Fruit fly (Drosophila melanogaster) whole organism, embryonic: ENCODE results near the gene CG44037.
A peak's percentile ranks its signal among the peaks of the same experiment; 100 is the strongest.

Experiments
- Atf6 ChIP-seq: fragments of 200-800 bp; sonication (Bioruptor generic); IDR thresholded peaks from 2 replicates; pipeline ENCODE4 v1.3.6; 2022; ENCODE audit warnings: missing biosample characterization, missing genetic modification characterization
- CG10321 ChIP-seq: fragments of 200-800 bp; sonication (Bioruptor generic); IDR thresholded peaks from 2 replicates; pipeline ENCODE4 v1.3.6; 2022; ENCODE audit warnings: missing biosample characterization, missing genetic modification characterization
- CG10654 ChIP-seq: fragments of 200-800 bp; sonication (Bioruptor generic); optimal IDR thresholded peaks from 2 replicates; lab custom pipeline; 2016; ENCODE audit warnings: missing biosample characterization, missing genetic modification characterization
- CG12155 ChIP-seq: fragments of 200-800 bp; sonication (Bioruptor generic); optimal IDR thresholded peaks from 3 replicates; lab custom pipeline; 2016; ENCODE audit warnings: missing biosample characterization, missing genetic modification characterization
- CG12769 ChIP-seq: fragments of 200-800 bp; sonication (Bioruptor generic); optimal IDR thresholded peaks from 2 replicates; lab custom pipeline; 2019; ENCODE audit warnings: missing biosample characterization, mild to moderate bottlenecking, missing genetic modification characterization, moderate library complexity
- CG15696 ChIP-seq: fragments of 200-800 bp; sonication (Bioruptor generic); optimal IDR thresholded peaks from 2 replicates; lab custom pipeline; 2019; ENCODE audit warnings: missing biosample characterization, mild to moderate bottlenecking, missing genetic modification characterization, moderate library complexity
- CG17328 ChIP-seq: fragments of 200-800 bp; sonication (Bioruptor generic); IDR thresholded peaks from 2 replicates; pipeline ENCODE4 v1.3.6; 2022; ENCODE audit warnings: missing biosample characterization, missing genetic modification characterization
- CG1832 ChIP-seq: fragments of 200-800 bp; sonication (Bioruptor generic); optimal IDR thresholded peaks from 2 replicates; lab custom pipeline; 2017; ENCODE audit warnings: missing biosample characterization, mild to moderate bottlenecking, missing genetic modification characterization, inconsistent platforms
- CG2199 ChIP-seq: fragments of 200-800 bp; sonication (Bioruptor generic); IDR thresholded peaks from 3 replicates; pipeline ENCODE4 v1.3.6; 2022; ENCODE audit warnings: missing biosample characterization, missing genetic modification characterization
- CG31224 ChIP-seq: fragments of 200-800 bp; sonication (Bioruptor generic); IDR thresholded peaks from 2 replicates; pipeline ENCODE4 v1.3.6; 2022; ENCODE audit warnings: missing biosample characterization, missing genetic modification characterization
- CG4328 ChIP-seq: fragments of 200-800 bp; sonication (Bioruptor generic); optimal IDR thresholded peaks from 3 replicates; lab custom pipeline; 2017; ENCODE audit warnings: missing biosample characterization, missing genetic modification reagents, missing genetic modification characterization
- CG8359 ChIP-seq: fragments of 200-800 bp; sonication (Bioruptor generic); optimal IDR thresholded peaks from 2 replicates; lab custom pipeline; 2017; ENCODE audit warnings: missing biosample characterization, mild to moderate bottlenecking, missing genetic modification characterization, borderline replicate concordance
- Chrac-16 ChIP-seq: fragments of 200-800 bp; sonication (Bioruptor generic); optimal IDR thresholded peaks from 3 replicates; lab custom pipeline; 2016; ENCODE audit warnings: missing biosample characterization, missing genetic modification characterization
- Dfd ChIP-seq, 2 experiments: fragments of >200 bp; optimal IDR thresholded peaks; 2 replicates each; lab custom pipeline; 2017; ENCODE audit warnings: missing biosample characterization in 2 of 2, missing genetic modification characterization in 2 of 2
- H15 ChIP-seq: fragments of 200-800 bp; sonication (Bioruptor generic); IDR thresholded peaks from 3 replicates; pipeline ENCODE4 v1.3.6; 2022; ENCODE audit warnings: missing biosample characterization, missing genetic modification characterization
- HLH4C ChIP-seq: fragments of 200-800 bp; sonication (Bioruptor generic); IDR thresholded peaks from 3 replicates; pipeline ENCODE4 v1.3.6; 2022; ENCODE audit warnings: missing biosample characterization, missing genetic modification characterization; ENCODE audit not compliant: partially characterized antibody
- Hr3 ChIP-seq: fragments of 200-800 bp; sonication (Bioruptor generic); optimal IDR thresholded peaks from 3 replicates; lab custom pipeline; 2016; ENCODE audit warnings: missing biosample characterization, missing genetic modification characterization
- Jarid2 ChIP-seq: fragments of 200-800 bp; sonication (Bioruptor generic); optimal IDR thresholded peaks from 3 replicates; lab custom pipeline; 2017; ENCODE audit warnings: mild to moderate bottlenecking, missing biosample characterization, missing genetic modification reagents, missing genetic modification characterization
- MESR4 ChIP-seq: fragments of 200-800 bp; sonication (Bioruptor generic); optimal IDR thresholded peaks from 2 replicates; lab custom pipeline; 2018; ENCODE audit warnings: missing biosample characterization, mild to moderate bottlenecking, missing genetic modification characterization, moderate library complexity
- MTF-1 ChIP-seq: fragments of 200-800 bp; sonication (Bioruptor generic); optimal IDR thresholded peaks from 2 replicates; lab custom pipeline; 2018; ENCODE audit warnings: missing biosample characterization, mild to moderate bottlenecking, missing genetic modification characterization, borderline replicate concordance
- Mes4 ChIP-seq: fragments of 200-800 bp; sonication (Bioruptor generic); optimal IDR thresholded peaks from 2 replicates; lab custom pipeline; 2016; ENCODE audit warnings: missing biosample characterization, missing genetic modification characterization
- Mrtf ChIP-seq: fragments of 200-800 bp; sonication (Bioruptor generic); IDR thresholded peaks from 3 replicates; pipeline ENCODE4 v1.3.6; 2022; ENCODE audit warnings: missing biosample characterization, missing genetic modification characterization
- Poxn ChIP-seq: fragments of 200-800 bp; sonication (Bioruptor generic); IDR thresholded peaks from 2 replicates; pipeline ENCODE4 v1.3.6; 2022; ENCODE audit warnings: missing biosample characterization, missing genetic modification characterization
- Tbp ChIP-seq: fragments of >200 bp; optimal IDR thresholded peaks from 2 replicates; lab custom pipeline; 2018; ENCODE audit warnings: missing biosample characterization, missing genetic modification characterization
- Trl ChIP-seq, 3 experiments: fragments of >200 bp in 2 of 3; fragments of 200-800 bp in 1 of 3; sonication (Bioruptor generic) in 1 of 3; optimal IDR thresholded peaks; 2 replicates in 1 of 3; 3 replicates in 2 of 3; lab custom pipeline; 2016 to 2017; ENCODE audit warnings: missing biosample characterization in 1 of 3, missing genetic modification characterization in 1 of 3
- btn ChIP-seq: fragments of 200-800 bp; sonication (Bioruptor generic); optimal IDR thresholded peaks from 2 replicates; lab custom pipeline; 2016; ENCODE audit warnings: missing biosample characterization, missing genetic modification characterization
- cad ChIP-seq: fragments of >200 bp; optimal IDR thresholded peaks from 2 replicates; lab custom pipeline; 2017; ENCODE audit warnings: missing biosample characterization, missing genetic modification characterization
- chinmo ChIP-seq: fragments of 200-800 bp; sonication (Bioruptor generic); IDR thresholded peaks from 4 replicates; pipeline ENCODE4 v1.3.6; 2022; ENCODE audit warnings: missing biosample characterization, missing genetic modification characterization; ENCODE audit not compliant: partially characterized antibody
- dati ChIP-seq: fragments of 200-800 bp; sonication (Bioruptor generic); IDR thresholded peaks from 2 replicates; pipeline ENCODE4 v1.3.6; 2022; ENCODE audit warnings: missing biosample characterization, missing genetic modification characterization
- esg ChIP-seq: fragments of 200-800 bp; sonication (Bioruptor generic); conservative IDR thresholded peaks from 2 replicates; pipeline ENCODE4 v1.3.6; 2022; ENCODE audit warnings: missing biosample characterization, missing genetic modification characterization
- eve ChIP-seq, 2 experiments: fragments of >200 bp; optimal IDR thresholded peaks; 2 replicates each; lab custom pipeline; 2017; ENCODE audit warnings: missing biosample characterization in 2 of 2, missing genetic modification characterization in 2 of 2
- fd3F ChIP-seq: fragments of 200-800 bp; sonication (Bioruptor generic); optimal IDR thresholded peaks from 2 replicates; lab custom pipeline; 2018; ENCODE audit warnings: missing biosample characterization, mild to moderate bottlenecking, missing genetic modification characterization, moderate library complexity
- fru ChIP-seq: fragments of >200 bp; optimal IDR thresholded peaks from 2 replicates; lab custom pipeline; 2017
- gcm2 ChIP-seq: fragments of 200-800 bp; sonication (Bioruptor generic); optimal IDR thresholded peaks from 2 replicates; lab custom pipeline; 2016; ENCODE audit warnings: missing biosample characterization, missing genetic modification characterization
- grn ChIP-seq: fragments of 200-800 bp; sonication (Bioruptor generic); optimal IDR thresholded peaks from 3 replicates; lab custom pipeline; 2017; ENCODE audit warnings: missing biosample characterization, missing genetic modification characterization
- hb ChIP-seq: fragments of 200-800 bp; sonication (Bioruptor generic); IDR thresholded peaks from 3 replicates; pipeline ENCODE4 v1.3.6; 2022; ENCODE audit warnings: missing biosample characterization, missing genetic modification characterization; ENCODE audit not compliant: partially characterized antibody
- jing ChIP-seq: fragments of 200-800 bp; sonication (Bioruptor generic); optimal IDR thresholded peaks from 2 replicates; lab custom pipeline; 2018; ENCODE audit warnings: missing biosample characterization, mild to moderate bottlenecking, missing genetic modification characterization
- nom ChIP-seq: fragments of 200-800 bp; sonication (Bioruptor generic); optimal IDR thresholded peaks from 2 replicates; lab custom pipeline; 2017; ENCODE audit warnings: missing biosample characterization, missing genetic modification characterization, mild to moderate bottlenecking, moderate library complexity, missing genetic modification reagents
- p53 ChIP-seq: fragments of 200-800 bp; sonication (Bioruptor generic); optimal IDR thresholded peaks from 2 replicates; lab custom pipeline; 2016; ENCODE audit warnings: missing biosample characterization, missing genetic modification characterization
- run ChIP-seq: fragments of 200-800 bp; sonication (Bioruptor generic); optimal IDR thresholded peaks from 3 replicates; lab custom pipeline; 2018; ENCODE audit warnings: missing biosample characterization, mild to moderate bottlenecking, missing genetic modification characterization
- sd ChIP-seq: fragments of 200-800 bp; sonication (Bioruptor generic); optimal IDR thresholded peaks from 3 replicates; lab custom pipeline; 2018; ENCODE audit warnings: missing biosample characterization, mild to moderate bottlenecking, missing genetic modification characterization, moderate library complexity
- sens-2 ChIP-seq: fragments of 200-800 bp; sonication (Bioruptor generic); IDR thresholded peaks from 2 replicates; pipeline ENCODE4 v1.3.6; 2022; ENCODE audit warnings: missing biosample characterization, missing genetic modification characterization
- sim ChIP-seq: fragments of 200-800 bp; sonication (Bioruptor generic); IDR thresholded peaks from 2 replicates; pipeline ENCODE4 v1.3.6; 2022; ENCODE audit warnings: missing biosample characterization, missing genetic modification characterization
- slbo ChIP-seq: fragments of 200-800 bp; sonication (Bioruptor generic); IDR thresholded peaks from 2 replicates; pipeline ENCODE4 v1.3.6; 2022; ENCODE audit warnings: missing biosample characterization, missing genetic modification characterization
- trh ChIP-seq: fragments of 200-800 bp; sonication (Bioruptor generic); optimal IDR thresholded peaks from 2 replicates; lab custom pipeline; 2016; ENCODE audit warnings: missing biosample characterization, missing genetic modification characterization
- ttk ChIP-seq: fragments of 200-800 bp; sonication (Bioruptor generic); IDR thresholded peaks from 2 replicates; pipeline ENCODE4 v2.1.2; 2022; ENCODE audit warnings: missing biosample characterization, missing genetic modification characterization
- wdn ChIP-seq: fragments of 200-800 bp; sonication (Bioruptor generic); IDR thresholded peaks from 2 replicates; pipeline ENCODE4 v1.3.6; 2022; ENCODE audit warnings: missing biosample characterization, missing genetic modification characterization
- yki ChIP-seq: fragments of >200 bp; optimal IDR thresholded peaks from 3 replicates; lab custom pipeline; 2018

CG44037 gene

dm6 chr3R:12270590-12270989 is 12.1 kb downstream of the CG44037 start, which contains the start of gene CG17738:
Gene CG17738 (plus strand): TSS chr3R:12270890.
- no peak for TF ChIP-seq CG31224 (GFP tag; lab: Robert Waterston, UW)
- TF ChIP-seq CG12769 (tag; lab: Kevin White, UChicago) = peak; percentile 13
- peak in 1 of 2 experiments; percentile 3 for TF ChIP-seq eve (GFP tag; optimal IDR thresholded peaks at IDR 0.05; lab: Kevin White, UChicago)

- no peak for TF ChIP-seq chinmo (GFP tag; lab: Robert Waterston, UW)
Measured at dm6 chr3R:12272826-12273225, 14.3 kb downstream of the CG44037 start, which contains the start of gene Sfp87B. Gene Sfp87B (plus strand): TSS chr3R:12273126.

DNA sequence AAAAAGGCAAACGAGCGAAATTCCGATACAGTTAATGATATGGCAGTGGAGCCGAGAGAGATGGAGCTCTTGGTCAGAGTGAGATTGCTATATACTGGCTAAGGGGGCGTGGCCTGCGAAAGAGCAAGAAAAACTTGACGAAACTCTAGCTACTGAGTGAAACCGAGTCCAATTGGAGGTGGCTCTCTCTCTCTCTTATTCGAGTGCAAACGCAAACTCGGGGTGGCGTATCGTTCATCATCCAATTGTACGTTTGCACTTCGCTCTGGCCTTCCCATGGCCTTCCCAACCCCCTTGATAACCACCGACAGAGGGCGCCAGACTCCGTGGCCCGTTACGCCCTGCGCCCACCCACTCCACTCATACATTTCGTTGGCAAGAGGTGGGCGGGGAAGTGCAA is 20.5 kb downstream of the CG44037 start:
- TF ChIP-seq Hr3 (GFP tag; lab: Kevin White, UChicago) (no peak), esg (GFP tag; lab: Robert Waterston, UW) (no peak), MESR4 (GFP tag; lab: Kevin White, UChicago) (no peak), CG17328 (no peak), sim (GFP tag; lab: Robert Waterston, UW) (no peak), Dfd (GFP tag; optimal IDR thresholded peaks at IDR 0.05; lab: Kevin White, UChicago) (no peak), Mrtf (GFP tag; lab: Robert Waterston, UW) (no peak), hb (GFP tag; lab: Robert Waterston, UW) (no peak), Jarid2 (GFP tag; lab: Kevin White, UChicago) (peak; percentile 63), sens-2 (GFP tag; lab: Robert Waterston, UW) (no peak), CG10321 (peak; percentile 88), nom (peak; percentile 5), run (tag; lab: Kevin White, UChicago) (no peak), fru (no peak), slbo (no peak), CG2199 (GFP tag; lab: Robert Waterston, UW) (no peak), H15 (GFP tag; lab: Robert Waterston, UW) (no peak), jing (GFP tag; lab: Kevin White, UChicago) (no peak), ttk (GFP tag; lab: Robert Waterston, UW) (no peak), fd3F (no peak), Tbp (GFP tag; lab: Kevin White, UChicago) (no peak), grn (GFP tag; lab: Kevin White, UChicago) (no peak), yki (lab: Kevin White, UChicago) (peak; percentile 44), p53 (GFP tag; lab: Kevin White, UChicago) (no peak), trh (GFP tag; lab: Kevin White, UChicago) (no peak), Chrac-16 (no peak), btn (GFP tag; lab: Kevin White, UChicago) (no peak), cad (GFP tag; lab: Kevin White, UChicago) (no peak), CG4328 (GFP tag; lab: Kevin White, UChicago) (no peak), Mes4 (GFP tag; lab: Kevin White, UChicago) (no peak), CG15696 (tag; lab: Kevin White, UChicago) (no peak), Atf6 (GFP tag; lab: Robert Waterston, UW) (no peak), gcm2 (no peak), MTF-1 (GFP tag; lab: Kevin White, UChicago) (no peak), sd (peak; percentile 29), Poxn (GFP tag; lab: Robert Waterston, UW) (no peak), HLH4C (GFP tag; lab: Robert Waterston, UW) (0 out of 3 replicates have a peak, but pooled peaks have one; percentile 6), Trl (optimal IDR thresholded peaks at IDR 0.05; lab: Kevin White, UChicago) (peak; percentile 80 to 86), Trl (GFP tag; optimal IDR thresholded peaks at IDR 0.05; lab: Kevin White, UChicago) (no peak), CG12155 (GFP tag; lab: Kevin White, UChicago) (no peak), CG10654 (no peak), wdn (GFP tag; lab: Robert Waterston, UW) (no peak), eve (GFP tag; optimal IDR thresholded peaks at IDR 0.05; lab: Kevin White, UChicago) (no peak), dati (GFP tag; lab: Robert Waterston, UW) (no peak), CG1832 (GFP tag; lab: Kevin White, UChicago) (peak; percentile 61), CG8359 (GFP tag; lab: Kevin White, UChicago) (no peak)
